Fruit fly (Drosophila melanogaster): Measurements from ENCODE around the gene CG13775.

Gene CG13775

dm6 chr2L:6922091-6922753 is 34.5 kb downstream of the CG13775 start (continued):
- TF ChIP-seq CG12744 (GFP tag; optimal IDR thresholded peaks at IDR 0.05) (peak; percentile 58), CG1832 (GFP tag; optimal IDR thresholded peaks at IDR 0.05) (no peak), ab (GFP tag; optimal IDR thresholded peaks at IDR 0.05) (no peak), CG11723 (GFP tag; optimal IDR thresholded peaks at IDR 0.05) (no peak), CG8924 (tag; optimal IDR thresholded peaks at IDR 0.05) (peak; percentile 70), CG3726 (GFP tag; IDR thresholded peaks at IDR 0.05) (no peak), zfh1 (GFP tag; IDR thresholded peaks at IDR 0.05) (peak; percentile 85), slou (GFP tag; optimal IDR thresholded peaks at IDR 0.05) (no peak), kni (GFP tag; optimal IDR thresholded peaks at IDR 0.05) (peak; percentile 31), CG8478 (optimal IDR thresholded peaks at IDR 0.05) (no peak), wor (GFP tag; IDR thresholded peaks at IDR 0.05) (peak; percentile 47; the same call in 1 of the 2 replicates), CG15696 (tag; optimal IDR thresholded peaks at IDR 0.05) (peak; percentile 38), HHEX (GFP tag; optimal IDR thresholded peaks at IDR 0.05) (peak; percentile 65), CG10431 (GFP tag; optimal IDR thresholded peaks at IDR 0.05) (peak; percentile 41), Fer1 (GFP tag; optimal IDR thresholded peaks at IDR 0.05) (peak; percentile 57), CG15601 (tag; optimal IDR thresholded peaks at IDR 0.05) (peak; percentile 59), dati (GFP tag; IDR thresholded peaks at IDR 0.05) (no peak), D19B (GFP tag; optimal IDR thresholded peaks at IDR 0.05) (peak; percentile 16), zf30C (GFP tag; optimal IDR thresholded peaks at IDR 0.05) (peak; percentile 89), peb (GFP tag; IDR thresholded peaks at IDR 0.05) (peak; percentile 45; the same call in 1 of the 2 replicates), wek (GFP tag; optimal IDR thresholded peaks at IDR 0.05) (peak; percentile 9), CG14441 (GFP tag; IDR thresholded peaks at IDR 0.05) (no peak), Elba2 (GFP tag; optimal IDR thresholded peaks at IDR 0.05) (peak; percentile 37), CG17385 (GFP tag; optimal IDR thresholded peaks at IDR 0.05) (peak; percentile 68), CG13296 (GFP tag; optimal IDR thresholded peaks at IDR 0.05) (peak; percentile 26), ATbp (GFP tag; optimal IDR thresholded peaks at IDR 0.05) (peak; percentile 69), onecut (GFP tag; IDR thresholded peaks at IDR 0.05) (peak; percentile 70), sna (GFP tag; IDR thresholded peaks at IDR 0.05; ENCODE audit: partially characterized antibody) (no peak), CG4282 (GFP tag; optimal IDR thresholded peaks at IDR 0.05) (peak; percentile 19), CG6654 (GFP tag; optimal IDR thresholded peaks at IDR 0.05) (peak; percentile 30), luna (GFP tag; optimal IDR thresholded peaks at IDR 0.05) (peak; percentile 33), NC2β (GFP tag; optimal IDR thresholded peaks at IDR 0.05) (peak; percentile 61), Asciz (GFP tag; optimal IDR thresholded peaks at IDR 0.05) (peak; percentile 78), Mes4 (GFP tag; optimal IDR thresholded peaks at IDR 0.05) (peak; percentile 66), Oaz (GFP tag; IDR thresholded peaks at IDR 0.05) (no peak; the same call in 1 of the 2 replicates), jing (GFP tag; optimal IDR thresholded peaks at IDR 0.05) (no peak), HLH3B (GFP tag; IDR thresholded peaks at IDR 0.05) (peak; percentile 81; the same call in 1 of the 2 replicates), en (GFP tag; optimal IDR thresholded peaks at IDR 0.05) (peak; percentile 67), jumu (GFP tag; optimal IDR thresholded peaks at IDR 0.05) (peak; percentile 58), nmo (GFP tag; optimal IDR thresholded peaks at IDR 0.05) (peak; percentile 62), CG5245 (GFP tag; optimal IDR thresholded peaks at IDR 0.05) (peak; percentile 55), Hr3 (GFP tag; optimal IDR thresholded peaks at IDR 0.05) (peak; percentile 35), CG12299 (tag; optimal IDR thresholded peaks at IDR 0.05) (peak; percentile 49), sc (optimal IDR thresholded peaks at IDR 0.05) (no peak), sc (GFP tag; optimal IDR thresholded peaks at IDR 0.05) (peak; percentile 50), CG30403 (GFP tag; optimal IDR thresholded peaks at IDR 0.05) (peak; percentile 74), Hsf (GFP tag; optimal IDR thresholded peaks at IDR 0.05) (peak; percentile 73), H15 (GFP tag; IDR thresholded peaks at IDR 0.05) (no peak), bab2 (GFP tag; optimal IDR thresholded peaks at IDR 0.05) (peak; percentile 45), bsh (GFP tag; optimal IDR thresholded peaks at IDR 0.05) (peak; percentile 65 to 85), Myb (GFP tag; optimal IDR thresholded peaks at IDR 0.05) (peak; percentile 48)

Data from whole organism, embryonic.